Comparison of ENCODE assay signal across 2 fruit fly cellular contexts in the genomic region with DNA sequence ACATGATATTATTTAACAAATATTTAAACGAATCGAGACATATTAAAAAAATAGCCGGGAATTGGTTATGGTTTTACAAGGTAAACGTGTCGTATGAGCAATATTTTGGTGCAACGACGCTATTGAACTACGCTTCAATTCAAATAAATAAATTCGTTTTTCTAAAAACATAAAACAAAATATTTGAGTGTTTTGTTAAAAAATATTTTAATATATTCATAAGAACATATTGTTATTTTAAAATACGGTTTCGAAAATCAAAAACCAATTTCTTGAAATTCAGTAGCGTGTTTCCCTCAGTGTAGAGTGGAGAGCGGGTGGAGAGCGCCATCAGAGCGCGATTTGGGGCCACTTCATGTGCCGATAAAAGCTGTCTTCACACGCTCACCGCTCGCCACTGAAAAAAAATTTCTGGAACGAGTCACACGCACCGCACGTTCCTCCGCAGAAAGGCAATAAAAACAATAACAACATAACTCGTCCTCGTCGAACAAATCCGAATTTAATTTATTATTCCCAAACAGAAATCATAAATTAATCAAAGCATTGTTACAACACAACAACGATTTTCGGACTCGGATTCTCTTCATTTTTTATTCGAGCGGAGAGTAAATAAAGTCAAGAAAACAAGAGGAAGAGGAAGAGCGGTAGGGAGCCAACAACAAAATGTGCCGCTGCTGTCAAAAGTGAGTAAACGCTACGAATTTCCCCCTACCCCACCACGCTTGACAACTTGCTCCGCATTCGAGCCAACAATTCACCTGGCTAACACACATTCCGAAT.
A peak's percentile ranks its signal among the peaks of the same experiment; 100 is the strongest.
TF ChIP-seq lines count a peak whose summit lies in the region.

No protein-coding gene starts in this region.

TF ChIP-seq in whole organism, embryonic, 481 proteins besides CTCF, POLR2A, EP300 and RAD21 (continued from another document and continues in another):
- TF ChIP-seq CG10209 (GFP tag; optimal IDR thresholded peaks at IDR 0.05; lab: Kevin White, UChicago) (peak; percentile 95), Myb (GFP tag; optimal IDR thresholded peaks at IDR 0.05; lab: Kevin White, UChicago) (peak; percentile 14), Hr78 (GFP tag; optimal IDR thresholded peaks at IDR 0.05; lab: Kevin White, UChicago) (peak in 1 of 2 experiments; percentile 74), CG15479 (GFP tag; optimal IDR thresholded peaks at IDR 0.05; lab: Kevin White, UChicago) (no peak), MTF-1 (GFP tag; optimal IDR thresholded peaks at IDR 0.05; lab: Kevin White, UChicago; ENCODE audit: borderline replicate concordance) (peak; percentile 65), Sry-β (GFP tag; optimal IDR thresholded peaks at IDR 0.05; lab: Kevin White, UChicago) (peak; percentile 29), MBD-R2 (GFP tag; IDR thresholded peaks at IDR 0.05; lab: Robert Waterston, UW) (peak; percentile 42), amos (GFP tag; IDR thresholded peaks at IDR 0.05; lab: Robert Waterston, UW; ENCODE audit: partially characterized antibody) (no peak), Ssrp (tag; optimal IDR thresholded peaks at IDR 0.05; lab: Kevin White, UChicago) (peak; percentile 95), jumu (GFP tag; optimal IDR thresholded peaks at IDR 0.05; lab: Kevin White, UChicago) (peak; percentile 19), wek (GFP tag; optimal IDR thresholded peaks at IDR 0.05; lab: Kevin White, UChicago) (no peak), CG18619 (GFP tag; optimal IDR thresholded peaks at IDR 0.05; lab: Kevin White, UChicago) (peak; percentile 96), nmo (GFP tag; optimal IDR thresholded peaks at IDR 0.05; lab: Kevin White, UChicago) (peak; percentile 97), Sin3A (optimal IDR thresholded peaks at IDR 0.05; lab: Kevin White, UChicago) (no peak), Fer2 (tag; optimal IDR thresholded peaks at IDR 0.05; lab: Kevin White, UChicago) (peak; percentile 81), pros (GFP tag; optimal IDR thresholded peaks at IDR 0.05; lab: Kevin White, UChicago) (peak; percentile 19), CG4854 (GFP tag; optimal IDR thresholded peaks at IDR 0.05; lab: Kevin White, UChicago) (peak; percentile 46), Tbp (GFP tag; optimal IDR thresholded peaks at IDR 0.05; lab: Kevin White, UChicago) (no peak), GATAe (GFP tag; conservative IDR thresholded peaks at IDR 0.05; lab: Robert Waterston, UW) (peak; percentile 57), CG4404 (GFP tag; IDR thresholded peaks at IDR 0.05; lab: Robert Waterston, UW) (peak; percentile 67), Doc2 (GFP tag; IDR thresholded peaks at IDR 0.05; lab: Robert Waterston, UW) (no peak), wor (GFP tag; IDR thresholded peaks at IDR 0.05; lab: Robert Waterston, UW) (peak; percentile 79), CG13894 (tag; optimal IDR thresholded peaks at IDR 0.05; lab: Kevin White, UChicago) (peak; percentile 74), CG34422 (GFP tag; IDR thresholded peaks at IDR 0.05; lab: Robert Waterston, UW) (peak; percentile 82), CG7963 (GFP tag; IDR thresholded peaks at IDR 0.05; lab: Robert Waterston, UW; ENCODE audit: partially characterized antibody) (no peak), Side (GFP tag; optimal IDR thresholded peaks at IDR 0.05; lab: Kevin White, UChicago) (peak; percentile 38), CG2712 (tag; optimal IDR thresholded peaks at IDR 0.05; lab: Kevin White, UChicago) (peak; percentile 95), phol (tag; optimal IDR thresholded peaks at IDR 0.05; lab: Kevin White, UChicago) (peak; percentile 96), Xbp1 (GFP tag; optimal IDR thresholded peaks at IDR 0.05; lab: Kevin White, UChicago) (peak; percentile 90), ci (GFP tag; IDR thresholded peaks at IDR 0.05; lab: Robert Waterston, UW) (peak; percentile 72), E2f2 (GFP tag; IDR thresholded peaks at IDR 0.05; lab: Robert Waterston, UW) (peak; percentile 59), Lim3 (GFP tag; IDR thresholded peaks at IDR 0.05; lab: Robert Waterston, UW) (no peak), Ets65A (GFP tag; lab: Kevin White, UChicago) (peak; percentile 94), Gsc (GFP tag; IDR thresholded peaks at IDR 0.05; lab: Robert Waterston, UW) (no peak), Fer3 (tag; optimal IDR thresholded peaks at IDR 0.05; lab: Kevin White, UChicago) (peak; percentile 85), nerfin-1 (tag; optimal IDR thresholded peaks at IDR 0.05; lab: Kevin White, UChicago) (peak; percentile 87), Bteb2 (GFP tag; optimal IDR thresholded peaks at IDR 0.05; lab: Kevin White, UChicago) (peak; percentile 63), CG7556 (GFP tag; optimal IDR thresholded peaks at IDR 0.05; lab: Kevin White, UChicago) (peak; percentile 97), CG10979 (tag; optimal IDR thresholded peaks at IDR 0.05; lab: Kevin White, UChicago) (peak; percentile 95), Dip2 (GFP tag; IDR thresholded peaks at IDR 0.05; lab: Robert Waterston, UW) (0 out of 2 replicates have a peak, but pooled peaks have one; percentile 44), CG32767 (GFP tag; IDR thresholded peaks at IDR 0.05; lab: Robert Waterston, UW) (peak; percentile 73), CG30431 (GFP tag; optimal IDR thresholded peaks at IDR 0.05; lab: Kevin White, UChicago) (peak; percentile 79), tx (GFP tag; optimal IDR thresholded peaks at IDR 0.05; lab: Kevin White, UChicago) (peak; percentile 12), nerfin-2 (GFP tag; IDR thresholded peaks at IDR 0.05; lab: Robert Waterston, UW; ENCODE audit: partially characterized antibody) (no peak), cg (GFP tag; optimal IDR thresholded peaks at IDR 0.05; lab: Kevin White, UChicago) (no peak), CG5180 (GFP tag; optimal IDR thresholded peaks at IDR 0.05; lab: Kevin White, UChicago) (peak; percentile 82), CG12104 (GFP tag; optimal IDR thresholded peaks at IDR 0.05; lab: Kevin White, UChicago) (peak; percentile 93), CG16815 (GFP tag; optimal IDR thresholded peaks at IDR 0.05; lab: Kevin White, UChicago) (peak; percentile 86), z (GFP tag; IDR thresholded peaks at IDR 0.05; lab: Robert Waterston, UW) (no peak; the same call in 2 of the 3 replicates), caup (GFP tag; optimal IDR thresholded peaks at IDR 0.05; lab: Kevin White, UChicago; ENCODE audit: severe bottlenecking) (peak; percentile 93), Jarid2 (GFP tag; optimal IDR thresholded peaks at IDR 0.05; lab: Kevin White, UChicago) (peak; percentile 76), grau (tag; optimal IDR thresholded peaks at IDR 0.05; lab: Kevin White, UChicago) (peak; percentile 91), Optix (GFP tag; IDR thresholded peaks at IDR 0.05; lab: Robert Waterston, UW) (peak; percentile 62; the same call in 2 of the 3 replicates), CG14441 (GFP tag; IDR thresholded peaks at IDR 0.05; lab: Robert Waterston, UW) (peak; percentile 71), hb (GFP tag; IDR thresholded peaks at IDR 0.05; lab: Robert Waterston, UW; ENCODE audit: partially characterized antibody) (no peak), BtbVII (GFP tag; optimal IDR thresholded peaks at IDR 0.05; lab: Kevin White, UChicago) (peak; percentile 95), CG17359 (tag; optimal IDR thresholded peaks at IDR 0.05; lab: Kevin White, UChicago) (peak; percentile 91), CG15011 (GFP tag; optimal IDR thresholded peaks at IDR 0.05; lab: Kevin White, UChicago) (peak; percentile 47), Xrp1 (GFP tag; IDR thresholded peaks at IDR 0.05; lab: Robert Waterston, UW) (peak; percentile 80), CG17912 (GFP tag; optimal IDR thresholded peaks at IDR 0.05; lab: Kevin White, UChicago) (peak; percentile 72)

TF ChIP-seq in whole organism, prepupa, 60 proteins besides CTCF, POLR2A, EP300 and RAD21 (continued from another document):
- TF ChIP-seq Hr39 (GFP tag; optimal IDR thresholded peaks at IDR 0.05; lab: Kevin White, UChicago) = peak; percentile 67
- TF ChIP-seq esn (GFP tag; optimal IDR thresholded peaks at IDR 0.05; lab: Kevin White, UChicago) = peak; percentile 92
- peak; percentile 80 for TF ChIP-seq Smox (GFP tag; optimal IDR thresholded peaks at IDR 0.05; lab: Kevin White, UChicago)
- TF ChIP-seq Sox15 (GFP tag; optimal IDR thresholded peaks at IDR 0.05; lab: Kevin White, UChicago) = peak; percentile 90
- TF ChIP-seq CG9139 (GFP tag; optimal IDR thresholded peaks at IDR 0.05; lab: Kevin White, UChicago) = peak; percentile 72
- TF ChIP-seq CG8319 (GFP tag; optimal IDR thresholded peaks at IDR 0.05; lab: Kevin White, UChicago) = peak; percentile 79
- peak; percentile 89 for TF ChIP-seq Blimp-1 (GFP tag; optimal IDR thresholded peaks at IDR 0.05; lab: Kevin White, UChicago)
- TF ChIP-seq CG6808 (GFP tag; optimal IDR thresholded peaks at IDR 0.05; lab: Kevin White, UChicago) = peak; percentile 87
- peak; percentile 86 for TF ChIP-seq CG11902 (GFP tag; optimal IDR thresholded peaks at IDR 0.05; lab: Kevin White, UChicago)
- peak; percentile 92 for TF ChIP-seq acj6 (GFP tag; optimal IDR thresholded peaks at IDR 0.05; lab: Kevin White, UChicago)
- no peak for TF ChIP-seq fd85E (GFP tag; optimal IDR thresholded peaks at IDR 0.05; lab: Kevin White, UChicago)
- TF ChIP-seq pdm3 (GFP tag; optimal IDR thresholded peaks at IDR 0.05; lab: Kevin White, UChicago) = peak; percentile 77
- peak; percentile 88 for TF ChIP-seq Hr4 (GFP tag; optimal IDR thresholded peaks at IDR 0.05; lab: Kevin White, UChicago)
- TF ChIP-seq CG4318 (GFP tag; optimal IDR thresholded peaks at IDR 0.05; lab: Kevin White, UChicago) = peak; percentile 92
